Worm (Caenorhabditis elegans) whole organism, young adult: Measurements from ENCODE around the gene Y105C5A.26.
"Not testable (repeated sequence)": the region's sequence is repeated elsewhere in the genome, so short reads cannot be mapped to it uniquely, and the experiment has no call there.

Experiments used
- B0261.1 ChIP-seq: sonication (generic microtip); optimal IDR thresholded peaks from 2 replicates; lab custom pipeline; 2016; ENCODE audit warnings: mild to moderate bottlenecking, missing genetic modification characterization, moderate library complexity, missing compliant biosample characterization
- C17E4.6 ChIP-seq: fragments of 200-800 bp; sonication (Bioruptor generic); IDR thresholded peaks from 2 replicates; pipeline ENCODE4 v1.3.6; 2022; ENCODE audit warnings: missing genetic modification reagents, missing genetic modification characterization, missing compliant biosample characterization
- cebp-2 ChIP-seq: fragments of 200-800 bp; sonication (Bioruptor generic); IDR thresholded peaks from 2 replicates; pipeline ENCODE4 v1.3.6; 2022; ENCODE audit warnings: missing genetic modification characterization, missing compliant biosample characterization
- ceh-58 ChIP-seq: fragments of 200-800 bp; sonication (Bioruptor generic); IDR thresholded peaks from 2 replicates; pipeline ENCODE4 v1.3.6; 2022; ENCODE audit warnings: missing genetic modification characterization, missing compliant biosample characterization
- let-607 ChIP-seq, 2 experiments: fragments of 200-800 bp in 1 of 2; sonication (Bioruptor generic) in 1 of 2; sonication (generic microtip) in 1 of 2; optimal IDR thresholded peaks; 2 replicates each; lab custom pipeline; 2016 to 2018; ENCODE audit warnings: mild to moderate bottlenecking in 2 of 2, missing compliant biosample characterization in 2 of 2, missing genetic modification characterization in 2 of 2, moderate library complexity in 2 of 2, missing genotype in 1 of 2
- unc-62 ChIP-seq: fragments of 150-350 bp; optimal IDR thresholded peaks from 2 replicates; lab custom pipeline; 2014; ENCODE audit warnings: missing biosample characterization, missing genetic modification reagents, missing genetic modification characterization

ce11 chrIV:15646418-15647220 is 34.7 kb downstream of the Y105C5A.26 start, which contains the start of the genes Y105C5A.1268 and Y105C5A.1272:
- not testable (repeated sequence) for TF ChIP-seq C17E4.6 (GFP tag; lab: Robert Waterston, UW); cebp-2 (GFP tag; lab: Robert Waterston, UW); unc-62 (GFP tag; lab: Kevin White, UChicago); B0261.1; ceh-58
- peak in 1 of 2 experiments; percentile 43 for TF ChIP-seq let-607 (tag; optimal IDR thresholded peaks at IDR 0.05; lab: Kevin White, UChicago)
